Worm (Caenorhabditis elegans) whole organism, L4/young adult: ENCODE measurements around the gene ttr-16.

Experiments used
- W03F9.2 ChIP-seq: fragments of 150-350 bp; optimal IDR thresholded peaks from 2 replicates; lab custom pipeline; 2014; ENCODE audit warnings: missing biosample characterization, missing genetic modification characterization
- dao-5 ChIP-seq: sonication (generic microtip); optimal IDR thresholded peaks from 2 replicates; lab custom pipeline; 2016; ENCODE audit warnings: missing genotype, missing genetic modification characterization, moderate library complexity, missing compliant biosample characterization
- him-1 ChIP-seq: sonication (generic microtip); optimal IDR thresholded peaks from 2 replicates; lab custom pipeline; 2016; ENCODE audit warnings: missing genotype, missing genetic modification reagents, missing genetic modification characterization, missing compliant biosample characterization

- TF ChIP-seq him-1 (tag; lab: Kevin White, UChicago) (no peak), dao-5 (no peak), W03F9.2 (tag; lab: Kevin White, UChicago) (no peak)
These were observed 33.8 kb downstream of the ttr-16 start for ce11 chrIV:11030117-11030516.
